Fruit fly (Drosophila melanogaster): ENCODE results near the gene CG42300.

The CG42300 gene

DNA sequence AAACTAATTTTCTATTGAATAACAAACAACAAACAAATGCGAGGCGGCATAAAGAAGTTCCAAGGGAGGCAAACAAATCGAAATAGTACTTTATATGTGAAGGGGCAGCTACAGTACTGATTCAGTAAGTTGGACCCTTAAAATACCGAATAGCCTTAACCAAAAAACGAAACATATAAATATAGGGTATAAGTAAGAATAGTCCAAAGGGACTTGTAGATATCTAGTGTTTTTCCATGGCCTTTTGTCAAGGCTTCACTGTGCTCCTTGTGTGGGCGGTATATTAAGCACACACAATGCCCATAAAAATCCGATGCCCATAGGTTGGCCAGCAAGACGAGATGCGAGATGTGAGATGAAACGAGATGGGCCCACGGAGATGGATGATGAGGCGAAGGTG lies 23.8 kb downstream of the CG42300 start:
- TF ChIP-seq Nf-YC (tag; optimal IDR thresholded peaks at IDR 0.05): no peak
- TF ChIP-seq HHEX (GFP tag; optimal IDR thresholded peaks at IDR 0.05): peak; percentile 18
- no peak for TF ChIP-seq NFAT (GFP tag; IDR thresholded peaks at IDR 0.05)
- no peak for TF ChIP-seq Dfd (GFP tag; optimal IDR thresholded peaks at IDR 0.05)
- TF ChIP-seq h (optimal IDR thresholded peaks at IDR 0.05): no peak
- no peak for TF ChIP-seq ftz-f1 (GFP tag; optimal IDR thresholded peaks at IDR 0.05)
- TF ChIP-seq btn (GFP tag; optimal IDR thresholded peaks at IDR 0.05): no peak
- peak; percentile 53; the same call in 1 of the 3 replicates for TF ChIP-seq ken (GFP tag; IDR thresholded peaks at IDR 0.05)
- TF ChIP-seq CG7271 (tag; optimal IDR thresholded peaks at IDR 0.05): no peak
- TF ChIP-seq Dbx (GFP tag; IDR thresholded peaks at IDR 0.05): 0 out of 3 replicates have a peak, but pooled peaks have one; percentile 41
- TF ChIP-seq CG11504 (tag; optimal IDR thresholded peaks at IDR 0.05): peak; percentile 63
- no peak for TF ChIP-seq CG18764 (GFP tag; optimal IDR thresholded peaks at IDR 0.05)
- no peak for TF ChIP-seq CG18476 (GFP tag; optimal IDR thresholded peaks at IDR 0.05)
- TF ChIP-seq nom (GFP tag; optimal IDR thresholded peaks at IDR 0.05): no peak
- TF ChIP-seq twi (tag; optimal IDR thresholded peaks at IDR 0.05): no peak
- peak; percentile 17 for TF ChIP-seq CG12071 (GFP tag; optimal IDR thresholded peaks at IDR 0.05)
- no peak for TF ChIP-seq eve (GFP tag; optimal IDR thresholded peaks at IDR 0.05)
- TF ChIP-seq pan (optimal IDR thresholded peaks at IDR 0.05): no peak
- TF ChIP-seq pan (GFP tag; optimal IDR thresholded peaks at IDR 0.05 in 1 of 2, IDR thresholded peaks at IDR 0.05 in 1 of 2): peak in 1 of 2 experiments; percentile 68
- TF ChIP-seq Spps (tag; optimal IDR thresholded peaks at IDR 0.05): no peak
- TF ChIP-seq Fer3 (tag; optimal IDR thresholded peaks at IDR 0.05): peak; percentile 34
- TF ChIP-seq Hmx (GFP tag; optimal IDR thresholded peaks at IDR 0.05): no peak
- TF ChIP-seq Deaf1 (tag; optimal IDR thresholded peaks at IDR 0.05): no peak
- TF ChIP-seq ewg (GFP tag; optimal IDR thresholded peaks at IDR 0.05): no peak
- TF ChIP-seq dimm (GFP tag; IDR thresholded peaks at IDR 0.05): no peak
- no peak for TF ChIP-seq CG14710 (tag; optimal IDR thresholded peaks at IDR 0.05)
- no peak for TF ChIP-seq HLHmδ (GFP tag; optimal IDR thresholded peaks at IDR 0.05)
- TF ChIP-seq Sox102F (GFP tag; optimal IDR thresholded peaks at IDR 0.05): peak; percentile 62
- no peak for TF ChIP-seq CG1832 (GFP tag; optimal IDR thresholded peaks at IDR 0.05)
- peak; percentile 49; the same call in 1 of the 2 replicates for TF ChIP-seq CG14441 (GFP tag; IDR thresholded peaks at IDR 0.05)
- no peak for TF ChIP-seq CG1602 (GFP tag; optimal IDR thresholded peaks at IDR 0.05)
- TF ChIP-seq lbe (GFP tag; optimal IDR thresholded peaks at IDR 0.05): no peak
- peak; percentile 26; the same call in 1 of the 2 replicates for TF ChIP-seq MBD-R2 (GFP tag; IDR thresholded peaks at IDR 0.05)
- TF ChIP-seq CG31441 (GFP tag; IDR thresholded peaks at IDR 0.05): peak; percentile 34; the same call in 1 of the 2 replicates
- no peak for TF ChIP-seq bowl (GFP tag; IDR thresholded peaks at IDR 0.05)
- TF ChIP-seq CG13123 (GFP tag; optimal IDR thresholded peaks at IDR 0.05): no peak
- no peak for TF ChIP-seq usp (GFP tag; optimal IDR thresholded peaks at IDR 0.05)
- no peak for TF ChIP-seq maf-S (GFP tag; optimal IDR thresholded peaks at IDR 0.05)
- no peak; the same call in 1 of the 2 replicates for TF ChIP-seq Taf1 (GFP tag; IDR thresholded peaks at IDR 0.05)
- no peak for TF ChIP-seq Sry-β (GFP tag; optimal IDR thresholded peaks at IDR 0.05)
- no peak for TF ChIP-seq trh (GFP tag; optimal IDR thresholded peaks at IDR 0.05)
- TF ChIP-seq emc (GFP tag; optimal IDR thresholded peaks at IDR 0.05): no peak
- TF ChIP-seq CG15514 (GFP tag; optimal IDR thresholded peaks at IDR 0.05): no peak
- peak; percentile 20 for TF ChIP-seq CG2712 (tag; optimal IDR thresholded peaks at IDR 0.05)
- peak; percentile 9 for TF ChIP-seq Abd-B (GFP tag; optimal IDR thresholded peaks at IDR 0.05)
- TF ChIP-seq CG3995 (GFP tag; optimal IDR thresholded peaks at IDR 0.05): no peak
- TF ChIP-seq CG34422 (GFP tag; IDR thresholded peaks at IDR 0.05): 0 out of 3 replicates have a peak, but pooled peaks have one; percentile 41
- TF ChIP-seq trem (tag; optimal IDR thresholded peaks at IDR 0.05): no peak
- TF ChIP-seq chm (GFP tag; IDR thresholded peaks at IDR 0.05): no peak
- peak; percentile 22; the same call in 1 of the 2 replicates for TF ChIP-seq cas (GFP tag; IDR thresholded peaks at IDR 0.05)
- peak; percentile 62 for TF ChIP-seq CG18599 (GFP tag; optimal IDR thresholded peaks at IDR 0.05)
- TF ChIP-seq Hmr (GFP tag; optimal IDR thresholded peaks at IDR 0.05): peak; percentile 43

Data from whole organism, embryonic.